Worm (Caenorhabditis elegans) whole organism, L4/young adult: ENCODE data around the gene sre-6.

Experiments used
- dao-5 ChIP-seq: sonication (generic microtip); optimal IDR thresholded peaks from 2 replicates; lab custom pipeline; 2016; ENCODE audit warnings: missing genotype, missing genetic modification characterization, moderate library complexity, missing compliant biosample characterization
- him-1 ChIP-seq: sonication (generic microtip); optimal IDR thresholded peaks from 2 replicates; lab custom pipeline; 2016; ENCODE audit warnings: missing genotype, missing genetic modification reagents, missing genetic modification characterization, missing compliant biosample characterization

DNA sequence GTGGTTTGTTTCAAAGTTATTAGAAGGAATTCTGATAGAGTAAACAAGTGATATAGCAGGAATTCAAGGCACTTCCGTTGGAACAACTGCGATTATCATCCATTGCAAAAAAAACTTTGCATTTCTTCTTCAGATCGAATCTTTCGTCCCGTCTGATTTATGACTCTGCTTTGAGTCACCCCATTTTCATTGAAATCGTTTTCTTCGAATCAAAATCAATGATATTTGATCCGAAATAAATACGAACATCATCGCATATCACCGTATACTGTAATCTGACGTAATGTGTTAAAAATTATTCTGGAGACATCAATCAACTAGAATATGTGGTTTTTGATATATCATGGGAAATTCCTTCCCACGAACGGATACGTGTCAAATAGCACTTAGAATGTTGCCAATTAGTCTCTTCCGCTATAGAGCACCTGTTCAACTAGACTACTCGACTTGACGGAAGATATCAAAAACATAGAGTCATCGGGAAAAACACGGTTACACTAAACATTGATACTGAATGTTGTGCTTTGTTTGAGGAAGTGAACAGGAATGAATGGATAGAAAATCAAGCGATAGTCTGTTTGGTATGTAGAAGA is 31.7 kb downstream of the sre-6 start:
- no peak for TF ChIP-seq him-1 (tag; lab: Kevin White, UChicago)
- TF ChIP-seq dao-5 (tag; lab: Kevin White, UChicago), result no peak
